Fruit fly (Drosophila melanogaster): Measurements from ENCODE around the gene ninaA.

ninaA gene

DNA sequence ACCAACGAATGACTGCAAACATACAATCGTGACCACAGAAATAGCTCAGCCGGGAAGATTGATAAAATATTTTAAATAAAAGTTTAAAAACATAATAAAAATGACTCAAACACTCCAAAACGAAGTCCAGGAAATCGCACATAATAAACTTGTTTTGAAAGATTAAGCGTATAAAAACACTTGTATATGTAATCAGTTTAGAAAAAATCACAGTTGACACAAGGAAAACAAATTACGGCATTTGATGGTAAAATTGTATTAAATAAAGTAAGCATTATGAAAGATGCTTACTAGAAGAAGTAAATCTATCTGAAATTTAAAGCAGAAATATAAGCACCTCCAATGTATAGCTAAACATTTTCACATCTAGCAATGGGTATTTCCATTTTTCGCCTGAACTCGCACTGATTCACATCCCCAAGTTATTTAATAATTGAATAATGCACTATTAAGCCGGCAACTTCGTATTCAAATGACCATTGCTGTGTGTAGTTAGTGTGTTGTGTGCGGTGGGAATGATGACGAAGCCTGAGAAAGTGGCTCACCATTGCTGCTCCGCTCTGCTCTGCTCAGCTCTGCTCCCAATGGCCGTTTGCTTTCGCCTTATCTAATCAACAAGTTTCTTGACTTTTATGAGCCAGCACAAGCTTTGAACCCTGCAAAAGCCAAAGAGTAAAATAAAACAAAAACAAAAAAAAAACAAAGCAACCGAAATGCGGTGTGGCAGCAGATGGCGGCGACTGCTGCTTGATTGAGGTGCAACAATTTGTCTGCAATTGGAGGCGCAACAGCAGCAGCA is 29.7 kb upstream of the ninaA start (continued):
- TF ChIP-seq CG1792 (GFP tag; optimal IDR thresholded peaks at IDR 0.05) (no peak), tgo (GFP tag; IDR thresholded peaks at IDR 0.05) (no peak), so (GFP tag; IDR thresholded peaks at IDR 0.05) (no peak), insv (GFP tag; optimal IDR thresholded peaks at IDR 0.05) (no peak), zfh1 (GFP tag; IDR thresholded peaks at IDR 0.05) (no peak), HLH3B (GFP tag; IDR thresholded peaks at IDR 0.05) (no peak), jumu (GFP tag; optimal IDR thresholded peaks at IDR 0.05) (no peak), Fer2 (tag; optimal IDR thresholded peaks at IDR 0.05) (no peak), lov (optimal IDR thresholded peaks at IDR 0.05) (no peak), lov (GFP tag; IDR thresholded peaks at IDR 0.05) (no peak), NC2α (GFP tag; optimal IDR thresholded peaks at IDR 0.05) (no peak), gt (GFP tag; IDR thresholded peaks at IDR 0.05) (no peak), Neu2 (GFP tag; optimal IDR thresholded peaks at IDR 0.05; ENCODE audit: borderline replicate concordance) (no peak), slp2 (GFP tag; optimal IDR thresholded peaks at IDR 0.05) (no peak), Hr39 (optimal IDR thresholded peaks at IDR 0.05) (no peak), ewg (GFP tag; optimal IDR thresholded peaks at IDR 0.05) (no peak), D19A (tag; optimal IDR thresholded peaks at IDR 0.05) (no peak), CG6272 (GFP tag; IDR thresholded peaks at IDR 0.05) (no peak), ato (GFP tag; IDR thresholded peaks at IDR 0.05; ENCODE audit: partially characterized antibody) (no peak), cas (GFP tag; IDR thresholded peaks at IDR 0.05) (no peak), Taf1 (GFP tag; IDR thresholded peaks at IDR 0.05) (no peak), CG6791 (GFP tag; IDR thresholded peaks at IDR 0.05; ENCODE audit: partially characterized antibody) (no peak), CG2199 (GFP tag; IDR thresholded peaks at IDR 0.05) (no peak), oc (tag; optimal IDR thresholded peaks at IDR 0.05) (no peak), chn (GFP tag; optimal IDR thresholded peaks at IDR 0.05) (no peak), Rx (GFP tag; IDR thresholded peaks at IDR 0.05) (no peak), CG3838 (GFP tag; optimal IDR thresholded peaks at IDR 0.05) (no peak), MESR4 (GFP tag; optimal IDR thresholded peaks at IDR 0.05) (no peak), CG10147 (GFP tag; optimal IDR thresholded peaks at IDR 0.05) (no peak), rib (GFP tag; IDR thresholded peaks at IDR 0.05) (no peak), lilli (GFP tag; optimal IDR thresholded peaks at IDR 0.05) (peak; percentile 2), CG18619 (GFP tag; optimal IDR thresholded peaks at IDR 0.05) (no peak), tin (GFP tag; optimal IDR thresholded peaks at IDR 0.05) (no peak), kah (GFP tag; optimal IDR thresholded peaks at IDR 0.05) (no peak), ash1 (GFP tag; optimal IDR thresholded peaks at IDR 0.05) (no peak), corto (GFP tag; optimal IDR thresholded peaks at IDR 0.05) (no peak), CG14667 (GFP tag; IDR thresholded peaks at IDR 0.05) (no peak), CG12219 (GFP tag; optimal IDR thresholded peaks at IDR 0.05) (no peak), mld (GFP tag; IDR thresholded peaks at IDR 0.05; ENCODE audit: partially characterized antibody) (no peak), fru (optimal IDR thresholded peaks at IDR 0.05) (no peak), Chrac-16 (GFP tag; optimal IDR thresholded peaks at IDR 0.05) (no peak), CrebB (tag; optimal IDR thresholded peaks at IDR 0.05) (no peak)

Measured in whole organism, embryonic.